Fruit fly (Drosophila melanogaster): ENCODE measurements around the gene CG5646.

The CG5646 gene

dm6 chr3R:27569706-27570105, 8.6 kb upstream of the CG5646 start (continued):
- TF ChIP-seq CG10654 (GFP tag; optimal IDR thresholded peaks at IDR 0.05), result peak; percentile 86
- TF ChIP-seq gt (GFP tag; IDR thresholded peaks at IDR 0.05), result 0 out of 2 replicates have a peak, but pooled peaks have one; percentile 47
- peak; percentile 85 for TF ChIP-seq gem (tag; optimal IDR thresholded peaks at IDR 0.05)
- peak; percentile 75 for TF ChIP-seq CG34376 (GFP tag; optimal IDR thresholded peaks at IDR 0.05)
- TF ChIP-seq CG17359 (tag; optimal IDR thresholded peaks at IDR 0.05), result peak; percentile 94
- TF ChIP-seq jumu (GFP tag; optimal IDR thresholded peaks at IDR 0.05), result peak; percentile 87
- TF ChIP-seq Kr (GFP tag; optimal IDR thresholded peaks at IDR 0.05), result no peak
- no peak for TF ChIP-seq CG34224 (GFP tag; IDR thresholded peaks at IDR 0.05; ENCODE audit: partially characterized antibody)
- TF ChIP-seq grn (GFP tag; optimal IDR thresholded peaks at IDR 0.05), result peak; percentile 30
- peak; percentile 60 for TF ChIP-seq CG10959 (GFP tag; IDR thresholded peaks at IDR 0.05)
- no peak for TF ChIP-seq Dll (GFP tag; IDR thresholded peaks at IDR 0.05; ENCODE audit: partially characterized antibody)
- TF ChIP-seq Atf3 (GFP tag; optimal IDR thresholded peaks at IDR 0.05), result peak; percentile 42
- no peak for TF ChIP-seq jing (GFP tag; optimal IDR thresholded peaks at IDR 0.05)
- no peak for TF ChIP-seq CG13894 (tag; optimal IDR thresholded peaks at IDR 0.05)
- TF ChIP-seq CG10209 (GFP tag; optimal IDR thresholded peaks at IDR 0.05), result peak; percentile 69
- peak; percentile 84 to 91 for TF ChIP-seq dpn (GFP tag; optimal IDR thresholded peaks at IDR 0.05)
- TF ChIP-seq Hr39 (optimal IDR thresholded peaks at IDR 0.05), result no peak
- peak; percentile 63 for TF ChIP-seq HLH54F (GFP tag; optimal IDR thresholded peaks at IDR 0.05)
- TF ChIP-seq sens (GFP tag), result peak; percentile 96
- TF ChIP-seq exex (tag; optimal IDR thresholded peaks at IDR 0.05), result peak; percentile 68
- TF ChIP-seq gsb (GFP tag; IDR thresholded peaks at IDR 0.05), result peak; percentile 83
- no peak for TF ChIP-seq hb (GFP tag; IDR thresholded peaks at IDR 0.05; ENCODE audit: partially characterized antibody)
- peak; percentile 88 for TF ChIP-seq CG1792 (GFP tag; optimal IDR thresholded peaks at IDR 0.05)
- TF ChIP-seq CG14441 (GFP tag; IDR thresholded peaks at IDR 0.05), result peak; percentile 89
- no peak; the same call in 2 of the 3 replicates for TF ChIP-seq CG11560 (tag; IDR thresholded peaks at IDR 0.05)
- TF ChIP-seq bbx (GFP tag; IDR thresholded peaks at IDR 0.05; ENCODE audit: partially characterized antibody), result no peak
- peak; percentile 34 for TF ChIP-seq CG10565 (GFP tag; optimal IDR thresholded peaks at IDR 0.05)
- no peak for TF ChIP-seq ato (GFP tag; IDR thresholded peaks at IDR 0.05; ENCODE audit: partially characterized antibody)
- peak; percentile 82 for TF ChIP-seq fd96Cb (tag; optimal IDR thresholded peaks at IDR 0.05)
- peak; percentile 73; the same call in 2 of the 3 replicates for TF ChIP-seq ase (GFP tag; IDR thresholded peaks at IDR 0.05)
- TF ChIP-seq onecut (GFP tag; IDR thresholded peaks at IDR 0.05), result peak; percentile 82
- no peak for TF ChIP-seq BEAF-32 (GFP tag; optimal IDR thresholded peaks at IDR 0.05)
- TF ChIP-seq schlank (tag; optimal IDR thresholded peaks at IDR 0.05), result peak; percentile 51
- no peak for TF ChIP-seq CG3065 (GFP tag; optimal IDR thresholded peaks at IDR 0.05)
- peak; percentile 56 for TF ChIP-seq CG8089 (GFP tag; optimal IDR thresholded peaks at IDR 0.05)
- peak; percentile 77 for TF ChIP-seq Max (GFP tag; optimal IDR thresholded peaks at IDR 0.05)
- peak; percentile 69 for TF ChIP-seq fd64A (GFP tag; optimal IDR thresholded peaks at IDR 0.05)
- TF ChIP-seq Xbp1 (GFP tag; optimal IDR thresholded peaks at IDR 0.05), result peak; percentile 76
- no peak for TF ChIP-seq CG15073 (GFP tag; optimal IDR thresholded peaks at IDR 0.05)
- TF ChIP-seq chm (GFP tag; IDR thresholded peaks at IDR 0.05), result peak; percentile 70; the same call in 1 of the 2 replicates
- TF ChIP-seq wek (GFP tag; optimal IDR thresholded peaks at IDR 0.05), result peak; percentile 3
- TF ChIP-seq ap (GFP tag; IDR thresholded peaks at IDR 0.05), result peak; percentile 81
- TF ChIP-seq ems (GFP tag; optimal IDR thresholded peaks at IDR 0.05), result peak; percentile 92
- peak; percentile 76 for TF ChIP-seq CG7987 (GFP tag; optimal IDR thresholded peaks at IDR 0.05)
- peak; percentile 84 for TF ChIP-seq bowl (GFP tag; IDR thresholded peaks at IDR 0.05)
- no peak for TF ChIP-seq sd (tag; optimal IDR thresholded peaks at IDR 0.05)
- peak; percentile 56 for TF ChIP-seq slp2 (GFP tag; optimal IDR thresholded peaks at IDR 0.05)
- TF ChIP-seq ro (GFP tag; IDR thresholded peaks at IDR 0.05), result peak; percentile 77
- peak; percentile 49 for TF ChIP-seq ewg (GFP tag; optimal IDR thresholded peaks at IDR 0.05)
- TF ChIP-seq CG14050 (GFP tag; IDR thresholded peaks at IDR 0.05), result peak; percentile 86
- peak; percentile 79 for TF ChIP-seq CG10543 (GFP tag; optimal IDR thresholded peaks at IDR 0.05)

Data from whole organism, embryonic.